Worm (Caenorhabditis elegans) whole organism, midembryonic: ENCODE measurements around the gene nhr-111.

ENCODE experiments used
- cog-1 ChIP-seq: sonication (generic microtip); optimal IDR thresholded peaks from 2 replicates; lab custom pipeline; 2016; ENCODE audit warnings: missing genetic modification characterization, missing compliant biosample characterization
- flt-1 ChIP-seq: fragments of 200-800 bp; sonication (Bioruptor generic); IDR thresholded peaks from 2 replicates; pipeline ENCODE4 v1.3.6; 2022; ENCODE audit warnings: missing genetic modification characterization, missing compliant biosample characterization
- klf-2 ChIP-seq: fragments of 200-800 bp; sonication (Bioruptor generic); conservative IDR thresholded peaks from 2 replicates; pipeline ENCODE4 v1.3.6; 2022; ENCODE audit warnings: missing genetic modification reagents, missing genetic modification characterization, missing compliant biosample characterization
- med-1 ChIP-seq: sonication (generic microtip); optimal IDR thresholded peaks from 2 replicates; lab custom pipeline; 2017; ENCODE audit warnings: missing genetic modification characterization, mild to moderate bottlenecking, missing compliant biosample characterization, antibody characterized with exemption, missing genetic modification reagents; ENCODE audit not compliant: insufficient read depth
- ref-1 ChIP-seq: fragments of 200-800 bp; sonication (Bioruptor generic); conservative IDR thresholded peaks from 2 replicates; pipeline ENCODE4 v1.3.6; 2022; ENCODE audit warnings: missing genetic modification reagents, missing genetic modification characterization, missing compliant biosample characterization
- tab-1 ChIP-seq: fragments of 200-800 bp; sonication (Bioruptor generic); IDR thresholded peaks from 2 replicates; pipeline ENCODE4 v1.3.6; 2022; ENCODE audit warnings: missing genetic modification characterization, missing compliant biosample characterization
- ztf-29 ChIP-seq: fragments of 200-800 bp; sonication (Bioruptor generic); IDR thresholded peaks from 2 replicates; pipeline ENCODE4 v1.3.6; 2022; ENCODE audit warnings: missing genetic modification reagents, missing genetic modification characterization, missing compliant biosample characterization

DNA sequence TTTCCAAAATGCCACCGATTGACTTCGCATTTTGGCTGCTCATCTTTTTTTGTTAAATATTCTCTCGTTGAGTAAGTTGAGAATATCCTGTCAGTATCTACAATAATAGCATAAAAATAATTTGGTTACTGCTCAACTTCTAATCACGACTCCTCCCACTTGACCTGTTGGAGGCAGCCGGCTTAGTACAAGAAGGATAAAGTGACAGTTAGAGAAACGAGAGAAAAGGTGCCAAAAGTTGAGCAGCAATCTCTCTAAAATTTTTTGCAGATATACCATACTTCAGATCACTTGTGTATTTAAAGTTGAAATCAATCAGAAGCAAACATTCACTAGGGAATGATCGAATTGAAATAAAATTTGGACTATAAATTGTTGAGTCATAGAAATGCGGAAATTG, at the start of gene nhr-111:
- TF ChIP-seq flt-1 (GFP tag; lab: Robert Waterston, UW) (no peak), cog-1 (tag; lab: Kevin White, UChicago) (no peak), ref-1 (GFP tag; lab: Robert Waterston, UW) (no peak), tab-1 (GFP tag; lab: Robert Waterston, UW) (no peak), med-1 (no peak), ztf-29 (GFP tag; lab: Robert Waterston, UW) (no peak), klf-2 (no peak)
